Fruit fly (Drosophila melanogaster): Measurements from ENCODE around the gene CG4440.

DNA sequence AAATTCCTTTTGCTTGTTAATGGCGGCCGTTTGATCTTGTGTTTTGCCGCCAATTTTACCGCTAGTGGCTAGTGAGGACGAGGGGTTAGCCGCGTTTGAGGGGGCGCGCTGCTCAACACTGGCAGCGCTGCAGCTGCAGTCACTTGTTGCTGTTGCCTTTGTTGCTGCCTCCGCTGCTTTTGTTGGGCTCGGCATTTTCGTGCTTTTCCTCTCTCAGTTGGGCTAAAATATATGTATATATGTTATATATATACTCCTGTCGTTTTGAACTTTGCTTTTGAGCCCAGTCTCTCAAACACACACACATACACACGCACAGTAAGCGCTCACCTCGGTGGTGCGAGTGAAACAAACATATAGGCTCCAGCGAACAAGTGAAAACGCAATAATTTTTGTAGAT is 4.9 kb upstream of the CG4440 start:
- TF ChIP-seq psq (optimal IDR thresholded peaks at IDR 0.05) (no peak), EcR (GFP tag; optimal IDR thresholded peaks at IDR 0.05) (no peak)

All from whole organism.